ENCODE assay signal across 2 worm cellular contexts in the genomic region with DNA sequence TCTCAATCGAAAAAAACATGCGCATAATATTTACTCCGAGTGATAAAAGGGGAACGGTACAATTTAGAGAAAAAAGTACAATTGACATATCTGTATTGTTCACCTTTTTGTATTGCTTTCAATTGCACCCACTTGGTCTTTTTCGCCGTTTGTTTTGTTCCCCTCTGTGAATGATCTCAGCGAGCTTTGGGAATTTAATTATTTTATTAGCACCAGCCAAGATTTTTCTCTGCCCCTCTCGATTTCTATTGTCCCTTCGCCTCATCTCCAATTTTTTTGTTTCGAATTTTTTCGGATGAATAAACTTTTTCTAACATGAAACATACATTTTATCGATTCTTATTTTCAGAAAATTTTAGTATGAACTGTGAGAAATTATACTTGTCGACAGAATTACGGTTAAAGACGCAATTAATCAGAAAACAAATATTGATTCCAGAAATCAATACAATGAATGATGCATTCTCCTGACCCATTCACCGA.
A peak's percentile ranks its signal among the peaks of the same experiment; 100 is the strongest.
TF ChIP-seq lines count a peak whose summit lies in the region.

A gene (plus strand): TSS at position 433 of the 483 bp plus-strand sequence.

TF ChIP-seq in whole organism, L4 larva, 104 proteins besides CTCF, POLR2A, EP300 and RAD21 (continued from another document):
- TF ChIP-seq T26A8.4 (GFP tag; IDR thresholded peaks at IDR 0.05; lab: Robert Waterston, UW), result no peak
- no peak for TF ChIP-seq ztf-11 (tag; optimal IDR thresholded peaks at IDR 0.05; lab: Kevin White, UChicago)
- no peak for TF ChIP-seq lin-1 (GFP tag; IDR thresholded peaks at IDR 0.05; lab: Robert Waterston, UW)
- no peak for TF ChIP-seq ceh-44 (GFP tag; IDR thresholded peaks at IDR 0.05; lab: Robert Waterston, UW)
- no peak for TF ChIP-seq F26F4.8 (GFP tag; conservative IDR thresholded peaks at IDR 0.05; lab: Robert Waterston, UW)

TF ChIP-seq in whole organism, young adult, 124 proteins besides CTCF, POLR2A, EP300 and RAD21 (continued from another document):
- TF ChIP-seq dox-1 (GFP tag; IDR thresholded peaks at IDR 0.05; lab: Robert Waterston, UW) (no peak), die-1 (tag; optimal IDR thresholded peaks at IDR 0.05; lab: Kevin White, UChicago) (no peak), lag-1 (GFP tag; IDR thresholded peaks at IDR 0.05; lab: Robert Waterston, UW) (no peak), gei-17 (GFP tag; optimal IDR thresholded peaks at IDR 0.05; lab: Kevin White, UChicago) (no peak), nfya-2 (GFP tag; IDR thresholded peaks at IDR 0.05; lab: Robert Waterston, UW) (no peak), B0261.1 (tag; optimal IDR thresholded peaks at IDR 0.05; lab: Kevin White, UChicago) (no peak), snpc-3.4 (tag; optimal IDR thresholded peaks at IDR 0.05; lab: Kevin White, UChicago) (no peak), ceh-27 (GFP tag; optimal IDR thresholded peaks at IDR 0.05; lab: Kevin White, UChicago) (no peak), hmg-20 (GFP tag; IDR thresholded peaks at IDR 0.05; lab: Robert Waterston, UW) (no peak), egrh-3 (GFP tag; IDR thresholded peaks at IDR 0.05; lab: Robert Waterston, UW) (no peak), attf-5 (GFP tag; optimal IDR thresholded peaks at IDR 0.05; lab: Kevin White, UChicago) (peak; percentile 5), nfya-1 (tag; optimal IDR thresholded peaks at IDR 0.05; lab: Kevin White, UChicago; ENCODE audit: borderline replicate concordance, insufficient read depth) (no peak), atf-7 (tag; optimal IDR thresholded peaks at IDR 0.05; lab: Kevin White, UChicago) (peak; percentile 1), madf-8 (GFP tag; conservative IDR thresholded peaks at IDR 0.05; lab: Robert Waterston, UW) (no peak), pbrm-1 (GFP tag; IDR thresholded peaks at IDR 0.05; lab: Robert Waterston, UW) (0 out of 2 replicates have a peak, but pooled peaks have one; percentile 19), B0035.1 (tag; optimal IDR thresholded peaks at IDR 0.05; lab: Kevin White, UChicago) (no peak), sptf-2 (GFP tag; optimal IDR thresholded peaks at IDR 0.05; lab: Kevin White, UChicago) (no peak), Y95B8A.8 (GFP tag; IDR thresholded peaks at IDR 0.05; lab: Robert Waterston, UW) (0 out of 2 replicates have a peak, but pooled peaks have one; percentile 30), madf-6 (GFP tag; IDR thresholded peaks at IDR 0.05; lab: Robert Waterston, UW) (peak; percentile 37; the same call in 1 of the 2 replicates), Y53G8AR.9 (GFP tag; conservative IDR thresholded peaks at IDR 0.05; lab: Robert Waterston, UW) (peak; percentile 65; the same call in 1 of the 2 replicates), lin-35 (GFP tag; optimal IDR thresholded peaks at IDR 0.05; lab: Kevin White, UChicago) (no peak)
